Fruit fly (Drosophila melanogaster) whole organism: Measurements from ENCODE around the gene Cad87A.

Experiments
- CG8478 ChIP-seq: fragments of >200 bp; optimal IDR thresholded peaks from 2 replicates; lab custom pipeline; 2018; ENCODE audit warnings: inconsistent platforms
- pan ChIP-seq: fragments of >200 bp; optimal IDR thresholded peaks from 2 replicates; lab custom pipeline; 2017

- no peak for TF ChIP-seq pan (lab: Kevin White, UChicago)
- TF ChIP-seq CG8478, result no peak
These were observed 579 bp upstream of the Cad87A start, which contains the start of gene CG31211 for dm6 chr3R:11949387-11950029.
